Worm (Caenorhabditis elegans) whole organism, L4 larva: Measurements from ENCODE around the gene spig-5.

Source experiments
- R02D3.7 ChIP-seq: fragments of 150-350 bp; sonication (generic microtip); optimal IDR thresholded peaks from 3 replicates; lab custom pipeline; 2014; ENCODE audit warnings: missing biosample characterization, missing genetic modification characterization
- T26A8.4 ChIP-seq: fragments of 200-800 bp; sonication (Bioruptor generic); IDR thresholded peaks from 2 replicates; pipeline ENCODE4 v1.3.6; 2022; ENCODE audit warnings: missing genetic modification characterization, missing compliant biosample characterization
- Y48G9A.11 ChIP-seq: fragments of 200-800 bp; sonication (Bioruptor generic); IDR thresholded peaks from 2 replicates; pipeline ENCODE4 v1.3.6; 2022; ENCODE audit warnings: missing genetic modification reagents, missing genetic modification characterization, missing compliant biosample characterization
- aha-1 ChIP-seq: fragments of 150-350 bp; peaks from one replicate; lab custom pipeline; 2014; ENCODE audit warnings: missing biosample characterization, missing genetic modification characterization
- ama-1 ChIP-seq: fragments of 150-350 bp; optimal IDR thresholded peaks from 2 replicates; lab custom pipeline; 2014; ENCODE audit warnings: inconsistent platforms, mixed read lengths
- arid-1 ChIP-seq: fragments of 200-800 bp; sonication (Bioruptor generic); conservative IDR thresholded peaks from 2 replicates; pipeline ENCODE4 v1.3.6; 2022; ENCODE audit warnings: missing genetic modification reagents, missing genetic modification characterization, missing compliant biosample characterization
- ceh-32 ChIP-seq: sonication (generic microtip); optimal IDR thresholded peaks from 2 replicates; lab custom pipeline; 2016; ENCODE audit warnings: mild to moderate bottlenecking, missing genetic modification characterization, missing compliant biosample characterization; ENCODE audit not compliant: poor library complexity
- ces-1 ChIP-seq: fragments of 150-350 bp; sonication (generic microtip); optimal IDR thresholded peaks from 4 replicates; lab custom pipeline; 2014; ENCODE audit warnings: missing biosample characterization, missing genetic modification reagents, missing genetic modification characterization
- cey-2 ChIP-seq: sonication (generic microtip); optimal IDR thresholded peaks from 3 replicates; lab custom pipeline; 2017; ENCODE audit warnings: missing genetic modification characterization, mild to moderate bottlenecking, missing compliant biosample characterization, antibody characterized with exemption, borderline replicate concordance; ENCODE audit not compliant: insufficient read depth
- daf-12 ChIP-seq: fragments of 150-350 bp; optimal IDR thresholded peaks from 2 replicates; lab custom pipeline; 2014; ENCODE audit warnings: missing biosample characterization, missing genetic modification reagents, missing genetic modification characterization
- daf-16 ChIP-seq, 3 experiments: sonication (generic microtip); optimal IDR thresholded peaks; 2 replicates each; lab custom pipeline; 2016 to 2017; ENCODE audit warnings: missing genetic modification characterization in 3 of 3, missing genetic modification reagents in 3 of 3, mild to moderate bottlenecking in 2 of 3, missing compliant biosample characterization in 2 of 3, missing biosample characterization in 1 of 3, moderate library complexity in 1 of 3
- daf-8 ChIP-seq: fragments of 200-800 bp; sonication (Bioruptor generic); IDR thresholded peaks from 2 replicates; pipeline ENCODE4 v1.3.6; 2022; ENCODE audit warnings: missing genetic modification characterization, missing compliant biosample characterization
- dmd-6 ChIP-seq: fragments of 200-800 bp; sonication (Bioruptor generic); IDR thresholded peaks from 2 replicates; pipeline ENCODE4 v1.3.6; 2022; ENCODE audit warnings: missing genetic modification reagents, missing genetic modification characterization, missing compliant biosample characterization
- dve-1 ChIP-seq: sonication (generic microtip); optimal IDR thresholded peaks from 2 replicates; lab custom pipeline; 2017; ENCODE audit warnings: antibody characterized with exemption, mild to moderate bottlenecking, missing genetic modification characterization, missing compliant biosample characterization; ENCODE audit not compliant: insufficient read depth
- fos-1 ChIP-seq: fragments of 150-350 bp; optimal IDR thresholded peaks from 2 replicates; lab custom pipeline; 2014; ENCODE audit warnings: missing biosample characterization, missing genetic modification characterization
- hlh-11 ChIP-seq: fragments of 200-800 bp; sonication (Bioruptor generic); optimal IDR thresholded peaks from 2 replicates; lab custom pipeline; 2018; ENCODE audit warnings: mild to moderate bottlenecking, missing genetic modification characterization, missing compliant biosample characterization
- hlh-30 ChIP-seq: sonication (generic microtip); optimal IDR thresholded peaks from 2 replicates; lab custom pipeline; 2017; ENCODE audit warnings: antibody characterized with exemption, mild to moderate bottlenecking, missing genetic modification characterization, missing compliant biosample characterization; ENCODE audit not compliant: insufficient read depth
- hmg-1.1 ChIP-seq: fragments of 200-800 bp; sonication (Bioruptor generic); IDR thresholded peaks from 2 replicates; pipeline ENCODE4 v1.3.6; 2022; ENCODE audit warnings: missing genetic modification reagents, missing genetic modification characterization, missing compliant biosample characterization
- lin-38 ChIP-seq: fragments of 200-800 bp; sonication (Bioruptor generic); IDR thresholded peaks from 2 replicates; pipeline ENCODE4 v1.3.6; 2022; ENCODE audit warnings: missing genetic modification reagents, missing genetic modification characterization, missing compliant biosample characterization
- lsy-2 ChIP-seq, 2 experiments: fragments of 150-350 bp in 1 of 2; sonication (generic microtip) in 1 of 2; optimal IDR thresholded peaks; 2 replicates each; lab custom pipeline; 2014 to 2017; ENCODE audit warnings: missing biosample characterization in 2 of 2, missing genetic modification characterization in 2 of 2
- madf-9 ChIP-seq: fragments of 200-800 bp; sonication (Bioruptor generic); conservative IDR thresholded peaks from 2 replicates; pipeline ENCODE4 v1.3.6; 2022; ENCODE audit warnings: missing genetic modification reagents, missing genetic modification characterization, missing compliant biosample characterization
- mdl-1 ChIP-seq, 2 experiments: fragments of 150-350 bp in 1 of 2; sonication (generic microtip) in 1 of 2; optimal IDR thresholded peaks; 2 replicates each; lab custom pipeline; 2014 to 2017; ENCODE audit warnings: missing biosample characterization in 2 of 2, missing genetic modification characterization in 2 of 2
- mdt-29 ChIP-seq: fragments of 200-800 bp; sonication (Bioruptor generic); IDR thresholded peaks from 2 replicates; pipeline ENCODE4 v1.3.6; 2022; ENCODE audit warnings: missing genetic modification reagents, missing genetic modification characterization, missing compliant biosample characterization
- mep-1 ChIP-seq: fragments of 150-350 bp; sonication (generic microtip); optimal IDR thresholded peaks from 3 replicates; lab custom pipeline; 2014; ENCODE audit warnings: missing biosample characterization, missing genetic modification characterization
- mxl-3 ChIP-seq: fragments of 200-800 bp; sonication (Bioruptor generic); optimal IDR thresholded peaks from 2 replicates; lab custom pipeline; 2018; ENCODE audit warnings: mild to moderate bottlenecking, missing genetic modification characterization, missing compliant biosample characterization
- nhr-11 ChIP-seq: fragments of 150-350 bp; optimal IDR thresholded peaks from 2 replicates; lab custom pipeline; 2014; ENCODE audit warnings: missing biosample characterization, missing genetic modification characterization
- nhr-111 ChIP-seq: fragments of 200-800 bp; sonication (Bioruptor generic); optimal IDR thresholded peaks from 2 replicates; lab custom pipeline; 2018; ENCODE audit warnings: mild to moderate bottlenecking, missing genetic modification characterization, missing compliant biosample characterization
- nhr-25 ChIP-seq: sonication (generic microtip); optimal IDR thresholded peaks from 2 replicates; lab custom pipeline; 2017; ENCODE audit warnings: missing genetic modification characterization, mild to moderate bottlenecking, missing compliant biosample characterization, antibody characterized with exemption, moderate library complexity, borderline replicate concordance; ENCODE audit not compliant: insufficient read depth
- nhr-28 ChIP-seq: fragments of 150-350 bp; optimal IDR thresholded peaks from 2 replicates; lab custom pipeline; 2014; ENCODE audit warnings: missing biosample characterization, missing genetic modification characterization
- nhr-6 ChIP-seq: fragments of 150-350 bp; optimal IDR thresholded peaks from 2 replicates; lab custom pipeline; 2014; ENCODE audit warnings: missing biosample characterization, missing genetic modification characterization
- nhr-76 ChIP-seq: fragments of 150-350 bp; optimal IDR thresholded peaks from 2 replicates; lab custom pipeline; 2014; ENCODE audit warnings: missing biosample characterization, missing genetic modification characterization
- rbr-2 ChIP-seq: sonication (generic microtip); optimal IDR thresholded peaks from 2 replicates; lab custom pipeline; 2016; ENCODE audit warnings: missing genotype, missing genetic modification characterization, missing compliant biosample characterization
- saeg-2 ChIP-seq: fragments of 200-800 bp; sonication (Bioruptor generic); IDR thresholded peaks from 2 replicates; pipeline ENCODE4 v1.3.6; 2022; ENCODE audit warnings: missing genetic modification reagents, missing genetic modification characterization, missing compliant biosample characterization
- skn-1 ChIP-seq: fragments of 150-350 bp; optimal IDR thresholded peaks from 2 replicates; lab custom pipeline; 2014; ENCODE audit warnings: missing biosample characterization, missing genetic modification characterization
- snpc-1.2 ChIP-seq: fragments of 200-800 bp; sonication (Bioruptor generic); IDR thresholded peaks from 2 replicates; pipeline ENCODE4 v1.3.6; 2022; ENCODE audit warnings: missing genetic modification reagents, missing genetic modification characterization, missing compliant biosample characterization
- snpc-4 ChIP-seq: fragments of 150-350 bp; optimal IDR thresholded peaks from 2 replicates; lab custom pipeline; 2014; ENCODE audit warnings: missing biosample characterization, missing genetic modification characterization
- spr-1 ChIP-seq: sonication (generic microtip); optimal IDR thresholded peaks from 2 replicates; lab custom pipeline; 2016; ENCODE audit warnings: mild to moderate bottlenecking, missing genetic modification characterization, missing compliant biosample characterization
- tag-97 ChIP-seq: fragments of 200-800 bp; sonication (Bioruptor generic); IDR thresholded peaks from 2 replicates; pipeline ENCODE4 v1.3.6; 2022; ENCODE audit warnings: missing genetic modification characterization, missing compliant biosample characterization
- tra-1 ChIP-seq: fragments of 200-800 bp; sonication (Bioruptor generic); IDR thresholded peaks from 2 replicates; pipeline ENCODE4 v1.3.6; 2022; ENCODE audit warnings: missing genetic modification reagents, missing genetic modification characterization, missing compliant biosample characterization
- ztf-11 ChIP-seq: fragments of 150-350 bp; optimal IDR thresholded peaks from 2 replicates; lab custom pipeline; 2014; ENCODE audit warnings: missing biosample characterization, missing genetic modification characterization
- ztf-7 ChIP-seq: fragments of 150-350 bp; optimal IDR thresholded peaks from 2 replicates; lab custom pipeline; 2014; ENCODE audit warnings: missing biosample characterization, missing genetic modification characterization

spig-5 gene

DNA sequence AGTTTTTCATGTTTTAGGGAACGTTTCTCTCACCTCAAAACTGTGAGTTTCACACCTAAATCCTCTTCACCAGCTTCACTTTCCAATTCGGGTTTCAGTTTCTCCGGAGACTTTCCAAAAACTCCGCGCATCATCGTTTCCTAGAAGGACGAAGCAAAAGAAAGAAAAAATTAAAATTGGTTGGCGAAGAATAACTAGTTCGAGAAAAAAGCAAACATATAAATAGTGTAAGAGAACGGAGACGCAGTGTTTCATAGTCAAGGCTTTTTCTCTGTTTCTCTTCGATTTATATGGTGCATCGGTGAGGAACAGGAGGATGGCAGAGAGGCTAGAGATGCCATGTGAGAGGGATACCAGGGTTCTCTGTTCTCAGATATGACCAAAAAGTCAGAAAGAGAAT is 14.5 kb downstream of the spig-5 start, which contains the start of gene F47B8.3:
Gene F47B8.3 (minus strand): TSS at position 261 of the 400 bp plus-strand sequence.
- no peak for TF ChIP-seq nhr-11 (tag; lab: Kevin White, UChicago)
- peak; percentile 12 for TF ChIP-seq mxl-3 (GFP tag; lab: Kevin White, UChicago)
- no peak for TF ChIP-seq mdt-29 (GFP tag; lab: Robert Waterston, UW)
- no peak for TF ChIP-seq ztf-11 (tag; lab: Kevin White, UChicago)
- TF ChIP-seq spr-1, result no peak
- TF ChIP-seq madf-9, result no peak
- no peak for TF ChIP-seq saeg-2 (GFP tag; lab: Robert Waterston, UW)
- no peak for TF ChIP-seq R02D3.7 (tag; lab: Kevin White, UChicago)
- no peak for TF ChIP-seq ama-1 (lab: Kevin White, UChicago)
- no peak for TF ChIP-seq T26A8.4 (GFP tag; lab: Robert Waterston, UW)
- no peak for TF ChIP-seq aha-1 (tag; lab: Kevin White, UChicago)
- no peak for TF ChIP-seq dmd-6
- no peak for TF ChIP-seq lin-38
- TF ChIP-seq cey-2, result no peak
- no peak for TF ChIP-seq snpc-1.2 (GFP tag; lab: Robert Waterston, UW)
- peak; percentile 42 for TF ChIP-seq nhr-6 (tag; lab: Kevin White, UChicago)
- peak; percentile 75 for TF ChIP-seq hlh-30
- TF ChIP-seq skn-1 (tag; lab: Kevin White, UChicago), result no peak
- TF ChIP-seq nhr-25 (tag; lab: Kevin White, UChicago), result no peak
- peak; percentile 50 for TF ChIP-seq nhr-28
- no peak for TF ChIP-seq Y48G9A.11 (GFP tag; lab: Robert Waterston, UW)
- no peak for TF ChIP-seq ces-1 (GFP tag; lab: Kevin White, UChicago)
- TF ChIP-seq lsy-2 (tag; optimal IDR thresholded peaks at IDR 0.05; lab: Kevin White, UChicago), result peak in 1 of 2 experiments; percentile 49
- no peak for TF ChIP-seq arid-1
- TF ChIP-seq hlh-11 (tag; lab: Kevin White, UChicago), result peak; percentile 31
- TF ChIP-seq daf-8 (GFP tag; lab: Robert Waterston, UW), result no peak
- TF ChIP-seq tag-97, result no peak
- TF ChIP-seq nhr-111, result no peak
- no peak for TF ChIP-seq snpc-4 (tag; lab: Kevin White, UChicago)
- TF ChIP-seq daf-16 (GFP tag; optimal IDR thresholded peaks at IDR 0.05; lab: Kevin White, UChicago), result no peak
- TF ChIP-seq daf-16 (tag; optimal IDR thresholded peaks at IDR 0.05; lab: Kevin White, UChicago), result peak; percentile 9
- no peak for TF ChIP-seq nhr-76
- TF ChIP-seq hmg-1.1 (GFP tag; lab: Robert Waterston, UW), result peak; percentile 48
- peak; percentile 19 for TF ChIP-seq rbr-2 (tag; lab: Kevin White, UChicago)
- TF ChIP-seq ztf-7, result no peak
- TF ChIP-seq fos-1 (tag; lab: Kevin White, UChicago), result no peak
- TF ChIP-seq tra-1 (GFP tag; lab: Robert Waterston, UW), result no peak
- TF ChIP-seq dve-1, result peak; percentile 3
- peak in 1 of 2 experiments; percentile 70 for TF ChIP-seq mdl-1 (tag; optimal IDR thresholded peaks at IDR 0.05; lab: Kevin White, UChicago)
- no peak for TF ChIP-seq daf-12 (tag; lab: Kevin White, UChicago)
- no peak for TF ChIP-seq ceh-32
- peak; percentile 59 for TF ChIP-seq mep-1 (tag; lab: Kevin White, UChicago)
